Fruit fly (Drosophila melanogaster) whole organism, embryonic: ENCODE data around the gene Alms1a.

Source experiments
- Ada2b ChIP-seq: fragments of 200-800 bp; sonication (Bioruptor generic); IDR thresholded peaks from 2 replicates; pipeline ENCODE4 v1.3.6; 2022; ENCODE audit warnings: missing biosample characterization, missing genetic modification characterization
- Atf-2 ChIP-seq: fragments of 200-800 bp; sonication (Bioruptor generic); optimal IDR thresholded peaks from 2 replicates; lab custom pipeline; 2016; ENCODE audit warnings: missing biosample characterization, missing genetic modification characterization
- Atf6 ChIP-seq: fragments of 200-800 bp; sonication (Bioruptor generic); IDR thresholded peaks from 2 replicates; pipeline ENCODE4 v1.3.6; 2022; ENCODE audit warnings: missing biosample characterization, missing genetic modification characterization
- CG10147 ChIP-seq: fragments of 200-800 bp; sonication (Bioruptor generic); optimal IDR thresholded peaks from 2 replicates; lab custom pipeline; 2019; ENCODE audit warnings: missing biosample characterization, mild to moderate bottlenecking, missing genetic modification characterization, moderate library complexity
- CG11504 ChIP-seq: fragments of 200-800 bp; sonication (Bioruptor generic); optimal IDR thresholded peaks from 3 replicates; lab custom pipeline; 2019; ENCODE audit warnings: missing biosample characterization, mild to moderate bottlenecking, missing genetic modification characterization, moderate library complexity
- CG1233 ChIP-seq: fragments of 200-800 bp; sonication (Bioruptor generic); optimal IDR thresholded peaks from 4 replicates; lab custom pipeline; 2018; ENCODE audit warnings: missing biosample characterization, mild to moderate bottlenecking, missing genetic modification characterization
- CG12391 ChIP-seq: fragments of 200-800 bp; sonication (Bioruptor generic); optimal IDR thresholded peaks from 3 replicates; lab custom pipeline; 2018; ENCODE audit warnings: missing biosample characterization, mild to moderate bottlenecking, missing genetic modification characterization, moderate library complexity
- CG15479 ChIP-seq: fragments of 200-800 bp; sonication (Bioruptor generic); optimal IDR thresholded peaks from 3 replicates; lab custom pipeline; 2019; ENCODE audit warnings: missing biosample characterization, mild to moderate bottlenecking, missing genetic modification characterization, moderate library complexity
- CG1647 ChIP-seq: fragments of 200-800 bp; sonication (Bioruptor generic); optimal IDR thresholded peaks from 3 replicates; lab custom pipeline; 2016; ENCODE audit warnings: missing biosample characterization, missing genetic modification characterization
- CG2116 ChIP-seq: fragments of 200-800 bp; sonication (Bioruptor generic); optimal IDR thresholded peaks from 3 replicates; lab custom pipeline; 2018; ENCODE audit warnings: missing biosample characterization, mild to moderate bottlenecking, missing genetic modification characterization
- CG2129 ChIP-seq: fragments of 200-800 bp; sonication (Bioruptor generic); IDR thresholded peaks from 2 replicates; pipeline ENCODE4 v1.3.6; 2022; ENCODE audit warnings: missing biosample characterization, missing genetic modification characterization; ENCODE audit not compliant: partially characterized antibody
- CG2889 ChIP-seq: fragments of 200-800 bp; sonication (Bioruptor generic); IDR thresholded peaks from 3 replicates; pipeline ENCODE4 v1.3.6; 2022; ENCODE audit warnings: missing biosample characterization, missing genetic modification characterization
- CG31224 ChIP-seq: fragments of 200-800 bp; sonication (Bioruptor generic); IDR thresholded peaks from 2 replicates; pipeline ENCODE4 v1.3.6; 2022; ENCODE audit warnings: missing biosample characterization, missing genetic modification characterization
- CG4424 ChIP-seq: fragments of 200-800 bp; sonication (Bioruptor generic); optimal IDR thresholded peaks from 3 replicates; lab custom pipeline; 2016; ENCODE audit warnings: missing biosample characterization, missing genetic modification characterization
- CG6689 ChIP-seq: fragments of 200-800 bp; sonication (Bioruptor generic); IDR thresholded peaks from 2 replicates; pipeline ENCODE4 v1.3.6; 2022; ENCODE audit warnings: missing biosample characterization, missing genetic modification characterization
- CG7372 ChIP-seq: fragments of 200-800 bp; sonication (Bioruptor generic); IDR thresholded peaks from 2 replicates; pipeline ENCODE4 v1.3.6; 2022; ENCODE audit warnings: missing biosample characterization, missing genetic modification characterization
- CG9727 ChIP-seq: fragments of 200-800 bp; sonication (Bioruptor generic); optimal IDR thresholded peaks from 3 replicates; lab custom pipeline; 2017; ENCODE audit warnings: missing biosample characterization, mild to moderate bottlenecking, missing genetic modification characterization
- CG9932 ChIP-seq: fragments of 200-800 bp; sonication (Bioruptor generic); IDR thresholded peaks from 2 replicates; pipeline ENCODE4 v1.3.6; 2022; ENCODE audit warnings: missing biosample characterization, missing genetic modification characterization
- CHES-1-like ChIP-seq: fragments of 200-800 bp; sonication (Bioruptor generic); optimal IDR thresholded peaks from 2 replicates; lab custom pipeline; 2016; ENCODE audit warnings: missing biosample characterization, missing genetic modification characterization
- D ChIP-seq, 2 experiments: fragments of 200-800 bp in 1 of 2; fragments of >200 bp in 1 of 2; sonication (Bioruptor generic) in 1 of 2; optimal IDR thresholded peaks; 2 replicates in 1 of 2; 3 replicates in 1 of 2; lab custom pipeline; 2017; ENCODE audit warnings: mild to moderate bottlenecking in 1 of 2, missing biosample characterization in 1 of 2, missing genetic modification characterization in 1 of 2, missing genetic modification reagents in 1 of 2
- D19B ChIP-seq: fragments of 200-800 bp; sonication (Bioruptor generic); optimal IDR thresholded peaks from 2 replicates; lab custom pipeline; 2017; ENCODE audit warnings: missing biosample characterization, mild to moderate bottlenecking, missing genetic modification characterization
- Dek ChIP-seq: fragments of 200-800 bp; sonication (Bioruptor generic); optimal IDR thresholded peaks from 3 replicates; lab custom pipeline; 2019; ENCODE audit warnings: missing biosample characterization, mild to moderate bottlenecking, missing genetic modification characterization, moderate library complexity
- Dip3 ChIP-seq: fragments of 200-800 bp; sonication (Bioruptor generic); optimal IDR thresholded peaks from 3 replicates; lab custom pipeline; 2016; ENCODE audit warnings: missing biosample characterization, missing genetic modification characterization
- E2f1 ChIP-seq: fragments of 200-800 bp; sonication (Bioruptor generic); IDR thresholded peaks from 2 replicates; pipeline ENCODE4 v1.3.6; 2022; ENCODE audit warnings: missing biosample characterization, missing genetic modification characterization
- Fer3 ChIP-seq: fragments of 200-800 bp; sonication (Bioruptor generic); optimal IDR thresholded peaks from 2 replicates; lab custom pipeline; 2018; ENCODE audit warnings: missing biosample characterization, mild to moderate bottlenecking, missing genetic modification characterization, moderate library complexity
- H15 ChIP-seq: fragments of 200-800 bp; sonication (Bioruptor generic); IDR thresholded peaks from 3 replicates; pipeline ENCODE4 v1.3.6; 2022; ENCODE audit warnings: missing biosample characterization, missing genetic modification characterization
- Hmr ChIP-seq: fragments of 200-800 bp; sonication (Bioruptor generic); optimal IDR thresholded peaks from 3 replicates; lab custom pipeline; 2017; ENCODE audit warnings: mild to moderate bottlenecking, missing biosample characterization, missing genetic modification reagents, missing genetic modification characterization
- Hsf ChIP-seq: fragments of 200-800 bp; sonication (Bioruptor generic); optimal IDR thresholded peaks from 3 replicates; lab custom pipeline; 2016; ENCODE audit warnings: missing biosample characterization, missing genetic modification characterization
- PHDP ChIP-seq: fragments of 200-800 bp; sonication (Bioruptor generic); optimal IDR thresholded peaks from 3 replicates; lab custom pipeline; 2018; ENCODE audit warnings: missing biosample characterization, mild to moderate bottlenecking, missing genetic modification characterization, moderate library complexity
- Ptx1 ChIP-seq: fragments of 200-800 bp; sonication (Bioruptor generic); IDR thresholded peaks from 2 replicates; pipeline ENCODE4 v1.3.6; 2022; ENCODE audit warnings: missing biosample characterization, missing genetic modification characterization
- Rfx ChIP-seq: fragments of 200-800 bp; sonication (Bioruptor generic); IDR thresholded peaks from 2 replicates; pipeline ENCODE4 v1.3.6; 2022; ENCODE audit warnings: missing biosample characterization, missing genetic modification characterization
- Rx ChIP-seq: fragments of 200-800 bp; sonication (Bioruptor generic); IDR thresholded peaks from 2 replicates; pipeline ENCODE4 v1.3.6; 2022; ENCODE audit warnings: missing biosample characterization, missing genetic modification characterization
- Xbp1 ChIP-seq: fragments of 200-800 bp; sonication (Bioruptor generic); optimal IDR thresholded peaks from 3 replicates; lab custom pipeline; 2016; ENCODE audit warnings: missing biosample characterization, mild to moderate bottlenecking, missing genetic modification characterization
- ap ChIP-seq: fragments of 200-800 bp; sonication (Bioruptor generic); IDR thresholded peaks from 2 replicates; pipeline ENCODE4 v1.3.6; 2022; ENCODE audit warnings: missing biosample characterization, missing genetic modification characterization
- ara ChIP-seq: fragments of 200-800 bp; sonication (Bioruptor generic); IDR thresholded peaks from 2 replicates; pipeline ENCODE4 v1.3.6; 2022; ENCODE audit warnings: missing biosample characterization, missing genetic modification characterization
- bcd ChIP-seq: fragments of 200-800 bp; sonication (Bioruptor generic); optimal IDR thresholded peaks from 2 replicates; lab custom pipeline; 2017; ENCODE audit warnings: missing biosample characterization, mild to moderate bottlenecking, missing genetic modification characterization
- cad ChIP-seq: fragments of >200 bp; optimal IDR thresholded peaks from 2 replicates; lab custom pipeline; 2017; ENCODE audit warnings: missing biosample characterization, missing genetic modification characterization
- cas ChIP-seq: fragments of 200-800 bp; sonication (Bioruptor generic); IDR thresholded peaks from 2 replicates; pipeline ENCODE4 v1.3.6; 2022; ENCODE audit warnings: missing biosample characterization, missing genetic modification characterization
- crc ChIP-seq: fragments of 200-800 bp; sonication (Bioruptor generic); optimal IDR thresholded peaks from 2 replicates; lab custom pipeline; 2016; ENCODE audit warnings: missing biosample characterization, missing genetic modification characterization
- crp ChIP-seq, 2 experiments: fragments of 200-800 bp; sonication (Bioruptor generic); optimal IDR thresholded peaks; 2 replicates in 1 of 2; 3 replicates in 1 of 2; lab custom pipeline; 2017; ENCODE audit warnings: missing biosample characterization in 2 of 2, missing genetic modification characterization in 2 of 2, mild to moderate bottlenecking in 1 of 2, moderate library complexity in 1 of 2
- dati ChIP-seq: fragments of 200-800 bp; sonication (Bioruptor generic); IDR thresholded peaks from 2 replicates; pipeline ENCODE4 v1.3.6; 2022; ENCODE audit warnings: missing biosample characterization, missing genetic modification characterization
- dmrt99B ChIP-seq: fragments of 200-800 bp; sonication (Bioruptor generic); optimal IDR thresholded peaks from 2 replicates; lab custom pipeline; 2018; ENCODE audit warnings: missing biosample characterization, mild to moderate bottlenecking, missing genetic modification characterization, moderate library complexity
- grau ChIP-seq: fragments of 200-800 bp; optimal IDR thresholded peaks from 3 replicates; lab custom pipeline; 2019; ENCODE audit warnings: missing biosample characterization, mild to moderate bottlenecking, missing genetic modification characterization, moderate library complexity
- lov ChIP-seq, 2 experiments: fragments of 200-800 bp in 1 of 2; fragments of >200 bp in 1 of 2; sonication (Bioruptor generic) in 1 of 2; IDR thresholded peaks in 1 of 2; optimal IDR thresholded peaks in 1 of 2; 2 replicates in 1 of 2; 3 replicates in 1 of 2; pipeline versions ENCODE4 v1.3.6 to Lab custom; 2017 to 2022; ENCODE audit warnings: missing biosample characterization in 1 of 2, missing genetic modification characterization in 1 of 2
- repo ChIP-seq: fragments of 200-800 bp; sonication (Bioruptor generic); optimal IDR thresholded peaks from 2 replicates; lab custom pipeline; 2016; ENCODE audit warnings: missing biosample characterization, missing genetic modification characterization
- sob ChIP-seq: fragments of 200-800 bp; sonication (Bioruptor generic); IDR thresholded peaks from 2 replicates; pipeline ENCODE4 v1.3.6; 2022; ENCODE audit warnings: missing biosample characterization, missing genetic modification characterization
- tna ChIP-seq: fragments of 200-800 bp; sonication (Bioruptor generic); IDR thresholded peaks from 2 replicates; pipeline ENCODE4 v1.3.6; 2022; ENCODE audit warnings: missing biosample characterization, missing genetic modification characterization; ENCODE audit not compliant: partially characterized antibody
- toy ChIP-seq: fragments of 200-800 bp; sonication (Bioruptor generic); IDR thresholded peaks from 2 replicates; pipeline ENCODE4 v1.3.6; 2022; ENCODE audit warnings: missing biosample characterization, missing genetic modification characterization
- ttk ChIP-seq: fragments of 200-800 bp; sonication (Bioruptor generic); IDR thresholded peaks from 2 replicates; pipeline ENCODE4 v2.1.2; 2022; ENCODE audit warnings: missing biosample characterization, missing genetic modification characterization
- zfh1 ChIP-seq: fragments of 200-800 bp; sonication (Bioruptor generic); IDR thresholded peaks from 3 replicates; pipeline ENCODE4 v1.3.6; 2022; ENCODE audit warnings: missing biosample characterization, missing genetic modification characterization

Alms1a gene

DNA sequence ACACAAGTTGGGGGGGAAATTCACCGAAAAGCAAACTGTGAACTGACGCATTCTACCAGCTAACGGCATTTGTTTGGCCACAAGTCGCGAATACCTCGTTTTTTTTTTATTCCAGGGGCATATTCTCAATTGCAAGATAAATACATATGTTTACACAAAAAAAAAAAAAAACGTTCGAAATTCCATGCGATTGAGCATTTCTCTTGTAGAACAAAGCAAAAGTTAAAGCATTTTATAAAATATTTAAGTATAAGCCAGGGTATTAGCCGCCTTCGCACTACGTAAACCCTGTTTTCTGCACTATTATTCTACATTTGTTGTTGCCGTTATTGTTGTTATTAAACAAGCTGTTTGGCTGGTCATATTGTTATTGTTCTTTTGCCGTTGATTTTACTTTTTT, 21.5 kb downstream of the Alms1a start (continued):
- TF ChIP-seq CHES-1-like (GFP tag; lab: Kevin White, UChicago): no peak
- no peak for TF ChIP-seq repo (GFP tag; lab: Kevin White, UChicago)
- TF ChIP-seq Rfx (GFP tag; lab: Robert Waterston, UW): peak; percentile 61
- no peak for TF ChIP-seq CG31224
- TF ChIP-seq lov (optimal IDR thresholded peaks at IDR 0.05; lab: Kevin White, UChicago): no peak
- TF ChIP-seq lov (GFP tag; IDR thresholded peaks at IDR 0.05; lab: Robert Waterston, UW): no peak
- no peak for TF ChIP-seq Atf-2 (GFP tag; lab: Kevin White, UChicago)
- peak; percentile 9 for TF ChIP-seq Dek
- TF ChIP-seq PHDP (tag; lab: Kevin White, UChicago): peak; percentile 6
- peak; percentile 32; the same call in 1 of the 2 replicates for TF ChIP-seq Atf6 (GFP tag; lab: Robert Waterston, UW)
- no peak for TF ChIP-seq CG4424 (GFP tag; lab: Kevin White, UChicago)
- TF ChIP-seq Fer3: peak; percentile 17
- TF ChIP-seq CG2889 (GFP tag; lab: Robert Waterston, UW): no peak
- TF ChIP-seq D19B (GFP tag; lab: Kevin White, UChicago): peak; percentile 85
- no peak for TF ChIP-seq CG1233 (GFP tag; lab: Kevin White, UChicago)
- TF ChIP-seq Dip3: peak; percentile 31
- no peak for TF ChIP-seq CG10147
- no peak for TF ChIP-seq Hsf
- no peak for TF ChIP-seq crp (GFP tag; optimal IDR thresholded peaks at IDR 0.05; lab: Kevin White, UChicago)
- no peak for TF ChIP-seq CG1647 (GFP tag; lab: Kevin White, UChicago)
- TF ChIP-seq dati: no peak
- TF ChIP-seq Xbp1 (GFP tag; lab: Kevin White, UChicago): peak; percentile 13
- TF ChIP-seq sob (GFP tag; lab: Robert Waterston, UW): peak; percentile 50
- TF ChIP-seq dmrt99B: peak; percentile 10
- TF ChIP-seq CG15479 (GFP tag; lab: Kevin White, UChicago): no peak
- TF ChIP-seq bcd (GFP tag; lab: Kevin White, UChicago): peak; percentile 2
- peak; percentile 59; the same call in 2 of the 3 replicates for TF ChIP-seq zfh1 (GFP tag; lab: Robert Waterston, UW)
- TF ChIP-seq Hmr (GFP tag; lab: Kevin White, UChicago): peak; percentile 33
- TF ChIP-seq CG11504 (tag; lab: Kevin White, UChicago): peak; percentile 47
- TF ChIP-seq ttk (GFP tag; lab: Robert Waterston, UW): 0 out of 2 replicates have a peak, but pooled peaks have one; percentile 10
- no peak for TF ChIP-seq tna (GFP tag; lab: Robert Waterston, UW)
- TF ChIP-seq CG12391 (tag; lab: Kevin White, UChicago): peak; percentile 2
- TF ChIP-seq H15 (GFP tag; lab: Robert Waterston, UW): peak; percentile 41; the same call in 1 of the 3 replicates
- peak; percentile 18 for TF ChIP-seq CG9727
- no peak for TF ChIP-seq D (optimal IDR thresholded peaks at IDR 0.05; lab: Kevin White, UChicago)
- TF ChIP-seq D (GFP tag; optimal IDR thresholded peaks at IDR 0.05; lab: Kevin White, UChicago): no peak
- no peak for TF ChIP-seq CG7372
- TF ChIP-seq CG2116: no peak
- TF ChIP-seq ara (GFP tag; lab: Robert Waterston, UW): peak; percentile 52; the same call in 1 of the 2 replicates
- TF ChIP-seq toy (GFP tag; lab: Robert Waterston, UW): no peak
- peak; percentile 7; the same call in 1 of the 2 replicates for TF ChIP-seq Rx (GFP tag; lab: Robert Waterston, UW)
- TF ChIP-seq E2f1 (GFP tag; lab: Robert Waterston, UW): peak; percentile 30
- peak; percentile 2 for TF ChIP-seq crc (GFP tag; lab: Kevin White, UChicago)
- TF ChIP-seq grau (tag; lab: Kevin White, UChicago): peak; percentile 5
- peak; percentile 42 for TF ChIP-seq CG6689 (GFP tag; lab: Robert Waterston, UW)
- no peak for TF ChIP-seq CG2129 (GFP tag; lab: Robert Waterston, UW)
- peak; percentile 43; the same call in 1 of the 2 replicates for TF ChIP-seq Ptx1 (GFP tag; lab: Robert Waterston, UW)
- peak; percentile 59 for TF ChIP-seq Ada2b (GFP tag; lab: Robert Waterston, UW)
- TF ChIP-seq CG9932 (GFP tag; lab: Robert Waterston, UW): peak; percentile 52
- TF ChIP-seq ap (GFP tag; lab: Robert Waterston, UW): no peak
- TF ChIP-seq cas (GFP tag; lab: Robert Waterston, UW): peak; percentile 53; the same call in 1 of the 2 replicates
- no peak for TF ChIP-seq cad (GFP tag; lab: Kevin White, UChicago)
